Fruit fly (Drosophila melanogaster): ENCODE results near the gene E2f1.

The E2f1 gene

dm6 chr3R:21638437-21638836 lies 22.2 kb downstream of the E2f1 start:
- TF ChIP-seq Sin3A (optimal IDR thresholded peaks at IDR 0.05) (no peak), ttk (optimal IDR thresholded peaks at IDR 0.05) (no peak), insv (optimal IDR thresholded peaks at IDR 0.05) (no peak), Myc (optimal IDR thresholded peaks at IDR 0.05) (no peak), psq (optimal IDR thresholded peaks at IDR 0.05) (no peak), h (optimal IDR thresholded peaks at IDR 0.05) (no peak)

DNA sequence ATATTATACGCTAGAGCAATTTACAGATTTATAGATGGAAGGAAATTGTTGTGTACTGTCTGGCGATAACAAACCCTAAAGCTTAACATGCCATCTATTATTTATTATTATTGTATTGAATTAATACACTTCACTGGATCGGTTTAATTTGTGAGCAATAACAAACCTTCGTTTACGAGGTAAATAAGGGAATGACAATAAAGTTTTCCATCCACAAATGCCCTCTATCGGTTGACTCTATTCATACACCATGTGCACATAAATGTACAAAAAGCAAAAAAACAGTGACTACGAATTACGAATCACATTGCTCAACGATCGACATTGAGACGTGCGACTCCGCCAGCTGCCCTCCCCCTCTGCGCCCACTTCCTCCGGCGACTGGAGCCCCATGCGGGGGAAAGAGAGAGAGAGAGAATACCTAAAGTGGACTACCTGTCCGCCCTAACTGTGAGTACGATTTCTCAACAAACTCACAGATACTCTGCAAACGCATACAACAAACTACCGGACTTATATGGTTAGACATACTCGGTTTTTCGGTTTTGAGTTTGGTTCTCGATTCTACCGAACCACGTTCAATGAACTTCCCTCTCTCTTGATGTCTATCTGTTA lies 23.7 kb downstream of the E2f1 start:
- TF ChIP-seq Myc (optimal IDR thresholded peaks at IDR 0.05) (no peak), insv (optimal IDR thresholded peaks at IDR 0.05) (no peak), h (optimal IDR thresholded peaks at IDR 0.05) (no peak), Sin3A (optimal IDR thresholded peaks at IDR 0.05) (no peak), ttk (optimal IDR thresholded peaks at IDR 0.05) (no peak), psq (optimal IDR thresholded peaks at IDR 0.05) (no peak)

DNA sequence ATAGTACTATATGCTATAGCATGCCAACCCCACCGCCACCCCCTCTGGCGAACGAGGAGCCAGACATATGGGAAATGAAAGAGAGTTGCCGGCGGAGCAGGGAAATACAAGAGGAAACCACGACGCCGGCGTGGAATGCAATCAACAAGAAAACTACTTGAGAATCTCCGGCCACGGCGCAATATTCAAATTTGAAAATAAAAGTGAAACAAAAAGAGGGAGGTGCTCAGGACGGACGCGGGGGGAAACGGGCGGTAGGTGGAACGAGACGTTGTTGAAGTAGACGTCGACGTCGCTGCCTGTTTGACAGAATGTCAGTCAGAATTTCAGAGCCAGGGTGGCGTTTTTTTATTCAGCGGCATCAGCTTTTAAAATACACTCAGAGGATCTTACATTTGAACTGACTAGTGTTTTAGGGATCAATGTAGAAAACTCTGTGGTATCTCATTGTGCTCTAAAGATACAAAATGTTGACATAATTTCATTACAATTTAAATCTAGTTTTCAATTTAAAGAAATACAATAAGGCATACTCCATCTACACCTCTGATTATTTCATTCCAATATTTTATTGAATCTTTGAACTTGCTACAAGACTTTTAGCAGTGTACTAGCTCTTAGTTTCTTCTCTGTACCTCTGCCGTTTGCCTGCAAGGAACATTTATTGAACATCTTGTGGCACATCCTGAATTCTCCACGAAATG lies 24.5 kb downstream of the E2f1 start:
- TF ChIP-seq h (optimal IDR thresholded peaks at IDR 0.05) (no peak), psq (optimal IDR thresholded peaks at IDR 0.05) (no peak), Myc (optimal IDR thresholded peaks at IDR 0.05) (no peak), ttk (optimal IDR thresholded peaks at IDR 0.05) (no peak), insv (optimal IDR thresholded peaks at IDR 0.05) (no peak), Sin3A (optimal IDR thresholded peaks at IDR 0.05) (no peak)

DNA sequence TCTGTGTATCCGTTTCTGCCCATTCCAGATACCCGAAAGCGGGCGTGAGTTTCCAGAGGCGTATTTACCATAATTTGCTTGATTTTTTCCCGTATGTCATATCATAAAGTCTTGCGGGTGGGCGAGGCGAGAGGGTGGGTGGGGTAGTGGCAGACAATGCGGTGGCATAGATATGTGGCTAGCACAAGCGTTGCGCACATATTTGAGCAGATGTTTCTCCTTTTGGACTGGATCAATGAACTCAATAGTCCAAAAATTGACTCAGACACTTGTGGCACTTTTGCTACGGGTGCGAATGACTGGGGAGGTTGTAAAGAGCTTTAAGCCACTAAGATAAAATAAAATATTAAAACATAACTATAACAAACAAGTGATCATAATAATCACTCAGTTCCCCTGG lies 25.5 kb downstream of the E2f1 start:
- TF ChIP-seq Sin3A (optimal IDR thresholded peaks at IDR 0.05): no peak
- no peak for TF ChIP-seq insv (optimal IDR thresholded peaks at IDR 0.05)
- no peak for TF ChIP-seq h (optimal IDR thresholded peaks at IDR 0.05)
- no peak for TF ChIP-seq ttk (optimal IDR thresholded peaks at IDR 0.05)
- no peak for TF ChIP-seq Myc (optimal IDR thresholded peaks at IDR 0.05)
- TF ChIP-seq psq (optimal IDR thresholded peaks at IDR 0.05): no peak

DNA sequence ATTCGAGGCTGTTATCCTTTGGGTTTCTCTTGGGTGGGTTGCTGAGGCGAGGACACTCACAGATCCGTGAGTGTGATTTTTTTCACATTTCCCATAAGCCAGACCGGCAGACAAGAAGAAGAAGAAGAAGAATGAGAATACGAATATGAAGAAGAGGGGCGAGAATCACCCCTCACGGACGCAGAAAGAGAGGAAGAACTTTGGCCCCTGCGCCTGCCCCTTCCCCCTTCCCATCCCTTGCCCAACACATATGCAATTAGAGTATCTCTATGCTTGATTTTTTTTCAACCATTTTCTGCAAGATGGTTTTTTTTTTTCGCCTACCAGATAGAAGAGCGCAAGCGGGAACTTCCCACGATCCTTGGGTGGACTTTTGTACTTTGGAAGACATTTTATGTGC lies 26.0 kb downstream of the E2f1 start:
- no peak for TF ChIP-seq insv (optimal IDR thresholded peaks at IDR 0.05)
- no peak for TF ChIP-seq Sin3A (optimal IDR thresholded peaks at IDR 0.05)
- no peak for TF ChIP-seq psq (optimal IDR thresholded peaks at IDR 0.05)
- no peak for TF ChIP-seq Myc (optimal IDR thresholded peaks at IDR 0.05)
- TF ChIP-seq ttk (optimal IDR thresholded peaks at IDR 0.05): no peak
- no peak for TF ChIP-seq h (optimal IDR thresholded peaks at IDR 0.05)

DNA sequence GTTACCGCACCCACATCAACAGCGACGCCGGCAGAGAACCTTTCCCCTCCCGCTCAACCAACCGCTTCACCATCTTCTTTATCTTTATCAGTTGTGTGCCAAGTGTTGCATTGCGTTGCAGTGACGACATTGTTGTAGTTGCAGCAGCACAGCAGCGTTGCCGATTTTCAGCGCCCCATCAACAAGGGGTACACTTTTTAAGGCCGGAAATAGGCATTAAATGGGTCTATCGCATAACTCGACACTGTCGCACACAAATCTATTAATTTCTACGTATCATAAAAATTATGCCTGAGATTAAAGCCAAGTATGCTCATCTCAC lies 26.9 kb downstream of the E2f1 start:
- TF ChIP-seq ttk (optimal IDR thresholded peaks at IDR 0.05): no peak
- no peak for TF ChIP-seq psq (optimal IDR thresholded peaks at IDR 0.05)
- no peak for TF ChIP-seq Myc (optimal IDR thresholded peaks at IDR 0.05)
- TF ChIP-seq Sin3A (optimal IDR thresholded peaks at IDR 0.05): no peak
- TF ChIP-seq h (optimal IDR thresholded peaks at IDR 0.05): no peak
- TF ChIP-seq insv (optimal IDR thresholded peaks at IDR 0.05): no peak

DNA sequence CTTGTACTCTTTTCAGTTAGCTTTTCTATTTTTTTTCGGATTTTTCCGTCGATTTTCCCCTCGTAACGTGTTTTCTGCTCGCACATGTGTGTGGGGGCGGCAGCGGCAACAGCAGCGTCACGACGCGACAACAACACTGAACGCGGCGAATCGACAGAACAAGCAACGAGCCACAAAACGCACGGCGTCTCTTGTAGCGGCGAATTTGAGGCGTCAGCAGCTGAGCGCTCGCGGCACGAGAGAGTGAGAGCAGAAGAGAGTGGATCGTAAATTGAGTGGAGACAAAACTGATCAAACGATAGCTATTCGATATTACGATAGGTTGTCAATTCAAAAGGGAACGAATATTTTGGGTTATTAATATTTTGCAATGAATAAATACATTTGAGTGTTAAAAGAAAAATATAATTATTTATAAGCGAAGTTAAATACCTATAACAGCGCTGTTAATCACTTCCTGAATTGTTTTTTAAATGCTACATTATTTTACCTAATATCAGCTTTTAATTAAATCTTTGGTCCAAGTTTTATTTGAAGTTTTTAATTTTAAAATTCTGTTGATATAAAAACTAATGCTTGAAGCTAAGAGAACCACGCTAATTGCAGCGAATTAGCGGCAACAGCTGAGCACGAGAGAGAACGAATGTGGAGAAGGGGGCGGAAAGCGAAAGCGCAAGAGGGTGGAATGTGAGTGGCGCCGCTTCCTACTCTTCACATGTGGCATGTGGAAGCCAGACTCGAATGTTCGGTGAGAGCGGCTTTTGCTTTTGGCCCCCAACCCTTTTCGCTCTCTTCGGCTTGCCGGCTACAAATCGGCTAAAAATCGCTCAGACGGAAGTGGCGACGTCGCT lies 27.5 kb downstream of the E2f1 start:
- TF ChIP-seq Myc (optimal IDR thresholded peaks at IDR 0.05): no peak
- no peak for TF ChIP-seq psq (optimal IDR thresholded peaks at IDR 0.05)
- TF ChIP-seq insv (optimal IDR thresholded peaks at IDR 0.05): no peak
- TF ChIP-seq ttk (optimal IDR thresholded peaks at IDR 0.05): no peak
- no peak for TF ChIP-seq Sin3A (optimal IDR thresholded peaks at IDR 0.05)
- no peak for TF ChIP-seq h (optimal IDR thresholded peaks at IDR 0.05)

DNA sequence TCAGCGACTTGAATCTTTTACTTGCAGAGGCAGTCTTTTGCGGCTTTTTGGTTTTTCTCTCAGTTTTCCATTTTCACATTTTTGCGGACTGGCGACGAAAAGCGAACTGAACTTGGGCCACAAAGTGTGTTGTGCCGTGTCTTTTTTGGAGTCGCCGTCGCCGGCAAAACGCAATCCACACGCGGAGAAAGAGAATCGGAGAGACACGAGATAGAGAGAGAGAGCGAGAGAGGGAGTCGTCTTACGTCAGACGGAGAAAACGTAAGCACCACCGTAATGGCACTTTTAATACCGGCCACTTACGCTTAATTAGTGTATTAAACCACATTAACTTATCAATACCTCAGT lies 28.1 kb downstream of the E2f1 start:
- no peak for TF ChIP-seq insv (optimal IDR thresholded peaks at IDR 0.05)

DNA sequence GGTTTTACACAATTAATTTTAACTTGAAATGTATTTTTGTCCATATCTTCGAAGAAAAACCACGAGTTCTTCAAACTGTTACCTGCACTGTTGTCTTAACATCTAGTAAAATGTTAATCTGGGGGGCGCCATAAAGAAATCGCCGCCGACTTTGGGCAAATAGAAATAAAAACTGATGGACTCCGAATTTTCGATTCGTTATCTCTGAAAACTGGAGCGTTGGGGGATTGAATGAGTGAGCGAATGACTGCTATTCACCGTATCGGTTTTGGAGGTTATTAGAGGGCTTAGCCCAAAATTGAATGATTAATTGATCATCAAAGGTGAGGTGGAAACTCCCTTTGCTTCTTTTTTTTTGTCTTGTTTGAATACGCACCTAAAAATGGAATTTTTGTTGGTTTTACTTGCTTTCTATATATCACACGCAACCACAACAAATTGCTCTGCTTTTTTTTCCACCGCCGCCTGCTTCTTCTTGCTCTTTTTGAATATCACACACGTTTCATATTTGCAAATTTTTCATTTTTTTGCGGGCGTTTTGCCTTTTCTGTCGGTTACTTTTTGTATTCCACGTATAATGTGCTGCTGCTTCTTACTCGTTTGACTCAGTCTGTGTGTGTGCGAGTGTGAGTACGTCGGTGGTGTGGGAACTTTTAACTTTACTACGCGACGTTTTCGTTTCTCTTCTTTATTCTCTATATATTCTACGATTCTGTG lies 28.8 kb downstream of the E2f1 start:
- TF ChIP-seq ttk (optimal IDR thresholded peaks at IDR 0.05): no peak
- TF ChIP-seq insv (optimal IDR thresholded peaks at IDR 0.05): no peak
- TF ChIP-seq h (optimal IDR thresholded peaks at IDR 0.05): no peak
- TF ChIP-seq psq (optimal IDR thresholded peaks at IDR 0.05): no peak

DNA sequence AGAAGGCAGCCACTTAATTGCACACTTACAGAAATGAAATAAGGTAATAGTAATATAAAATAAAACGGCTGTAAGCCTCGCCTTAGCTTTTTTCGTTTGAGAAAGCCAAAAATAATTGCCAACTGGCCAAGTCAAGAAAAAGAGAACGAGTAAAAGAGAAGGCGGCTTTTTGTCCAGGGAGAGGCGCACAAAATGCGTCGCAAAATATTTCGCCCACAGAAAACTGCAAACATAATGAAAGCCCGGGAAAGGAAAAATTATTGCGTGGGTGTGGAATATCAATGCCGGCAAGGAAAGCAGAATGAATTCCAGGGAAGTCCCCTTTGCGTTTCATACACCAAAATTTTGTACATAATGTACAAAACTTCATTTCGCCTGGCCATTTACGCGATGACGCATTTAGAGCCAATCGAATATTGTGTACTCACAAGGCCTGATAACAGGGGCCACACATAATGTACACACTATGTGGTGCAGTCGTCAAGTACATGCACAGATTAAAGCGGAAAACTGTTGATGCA lies 29.6 kb downstream of the E2f1 start:
- no peak for TF ChIP-seq Sin3A (optimal IDR thresholded peaks at IDR 0.05)
- no peak for TF ChIP-seq insv (optimal IDR thresholded peaks at IDR 0.05)
- TF ChIP-seq ttk (optimal IDR thresholded peaks at IDR 0.05): no peak
- TF ChIP-seq h (optimal IDR thresholded peaks at IDR 0.05): no peak
- TF ChIP-seq psq (optimal IDR thresholded peaks at IDR 0.05): no peak

DNA sequence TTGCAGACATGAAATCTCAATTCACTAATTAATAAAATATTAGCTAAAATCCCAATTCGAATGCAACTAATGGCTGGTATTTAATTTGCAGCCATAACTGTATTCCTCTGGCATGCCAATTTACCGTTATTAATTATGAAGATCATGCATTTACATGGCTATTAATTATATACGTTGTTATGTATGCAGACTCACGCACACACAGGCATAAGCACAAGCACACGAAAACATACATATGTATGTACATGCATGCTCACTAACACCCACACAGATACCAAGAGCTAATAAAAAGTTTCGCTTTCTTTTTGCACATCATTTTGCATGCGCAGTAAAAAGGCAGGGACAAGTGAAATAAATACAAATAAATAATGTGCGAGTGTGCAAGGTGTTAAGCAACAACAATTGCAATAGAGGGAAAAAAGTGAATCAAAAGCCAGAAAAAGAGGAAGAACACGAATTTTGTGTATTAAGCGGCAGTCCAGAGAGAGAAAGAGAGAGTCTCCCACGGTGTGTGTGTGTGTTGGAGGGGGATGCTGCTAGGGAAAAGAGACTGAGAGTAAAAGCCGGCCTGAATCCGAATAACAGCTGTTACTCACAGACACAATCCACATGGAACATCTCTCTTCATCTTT lies 30.3 kb downstream of the E2f1 start:
- TF ChIP-seq Myc (optimal IDR thresholded peaks at IDR 0.05) (no peak), insv (optimal IDR thresholded peaks at IDR 0.05) (no peak), ttk (optimal IDR thresholded peaks at IDR 0.05) (no peak)
